Fruit fly (Drosophila melanogaster) whole organism, embryonic: Measurements from ENCODE around the gene sip3.
A peak's percentile ranks its signal among the peaks of the same experiment; 100 is the strongest.

Experiments used
- Aef1 ChIP-seq: fragments of 200-800 bp; sonication (Bioruptor generic); IDR thresholded peaks from 3 replicates; pipeline ENCODE4 v1.3.6; 2022; ENCODE audit warnings: missing biosample characterization, missing genetic modification characterization
- BEAF-32 ChIP-seq: fragments of 200-800 bp; sonication (Bioruptor generic); optimal IDR thresholded peaks from 3 replicates; lab custom pipeline; 2017; ENCODE audit warnings: missing biosample characterization, missing genetic modification characterization, mild to moderate bottlenecking, moderate library complexity, missing genetic modification reagents
- Blimp-1 ChIP-seq: fragments of 200-800 bp; sonication (Bioruptor generic); optimal IDR thresholded peaks from 3 replicates; lab custom pipeline; 2018; ENCODE audit warnings: missing biosample characterization, missing genetic modification characterization, mild to moderate bottlenecking, moderate library complexity, missing genetic modification reagents
- BtbVII ChIP-seq: fragments of 200-800 bp; sonication (Bioruptor generic); optimal IDR thresholded peaks from 3 replicates; lab custom pipeline; 2017; ENCODE audit warnings: missing biosample characterization, mild to moderate bottlenecking, missing genetic modification characterization
- CG10366 ChIP-seq: fragments of 200-800 bp; sonication (Bioruptor generic); IDR thresholded peaks from 2 replicates; pipeline ENCODE4 v1.3.6; 2022; ENCODE audit warnings: missing biosample characterization, missing genetic modification characterization
- CG10543 ChIP-seq: fragments of 200-800 bp; sonication (Bioruptor generic); optimal IDR thresholded peaks from 3 replicates; lab custom pipeline; 2017; ENCODE audit warnings: missing biosample characterization, mild to moderate bottlenecking, missing genetic modification characterization, moderate library complexity
- CG11398 ChIP-seq: fragments of 200-800 bp; sonication (Bioruptor generic); optimal IDR thresholded peaks from 2 replicates; lab custom pipeline; 2016; ENCODE audit warnings: missing biosample characterization, missing genetic modification characterization
- CG12391 ChIP-seq: fragments of 200-800 bp; sonication (Bioruptor generic); optimal IDR thresholded peaks from 3 replicates; lab custom pipeline; 2018; ENCODE audit warnings: missing biosample characterization, mild to moderate bottlenecking, missing genetic modification characterization, moderate library complexity
- CG12942 ChIP-seq: fragments of 200-800 bp; sonication (Bioruptor generic); optimal IDR thresholded peaks from 3 replicates; lab custom pipeline; 2016; ENCODE audit warnings: missing biosample characterization, missing genetic modification characterization
- CG13123 ChIP-seq: fragments of 200-800 bp; sonication (Bioruptor generic); optimal IDR thresholded peaks from 2 replicates; lab custom pipeline; 2016; ENCODE audit warnings: missing biosample characterization, missing genetic modification characterization
- CG17385 ChIP-seq: fragments of 200-800 bp; sonication (Bioruptor generic); optimal IDR thresholded peaks from 3 replicates; lab custom pipeline; 2018; ENCODE audit warnings: missing biosample characterization, mild to moderate bottlenecking, missing genetic modification characterization
- CG17912 ChIP-seq: fragments of 200-800 bp; sonication (Bioruptor generic); optimal IDR thresholded peaks from 2 replicates; lab custom pipeline; 2018; ENCODE audit warnings: missing biosample characterization, mild to moderate bottlenecking, missing genetic modification characterization
- CG2120 ChIP-seq: fragments of 200-800 bp; sonication (Bioruptor generic); optimal IDR thresholded peaks from 3 replicates; lab custom pipeline; 2016; ENCODE audit warnings: missing biosample characterization, missing genetic modification characterization
- CG2678 ChIP-seq: fragments of 200-800 bp; sonication (Bioruptor generic); optimal IDR thresholded peaks from 3 replicates; lab custom pipeline; 2019; ENCODE audit warnings: missing biosample characterization, mild to moderate bottlenecking, missing genetic modification characterization, moderate library complexity
- CG4360 ChIP-seq: fragments of 200-800 bp; sonication (Bioruptor generic); IDR thresholded peaks from 2 replicates; pipeline ENCODE4 v1.3.6; 2022; ENCODE audit warnings: missing biosample characterization, missing genetic modification characterization
- CG4854 ChIP-seq: fragments of 200-800 bp; sonication (Bioruptor generic); optimal IDR thresholded peaks from 2 replicates; lab custom pipeline; 2016; ENCODE audit warnings: missing biosample characterization, missing genetic modification characterization, inconsistent platforms
- CG6765 ChIP-seq: fragments of 200-800 bp; sonication (Bioruptor generic); optimal IDR thresholded peaks from 3 replicates; lab custom pipeline; 2017; ENCODE audit warnings: missing biosample characterization, mild to moderate bottlenecking, missing genetic modification characterization
- CG6813 ChIP-seq: fragments of 200-800 bp; sonication (Bioruptor generic); optimal IDR thresholded peaks from 2 replicates; lab custom pipeline; 2017; ENCODE audit warnings: missing biosample characterization, missing genetic modification characterization, mild to moderate bottlenecking, moderate library complexity, missing genetic modification reagents
- CG7963 ChIP-seq: fragments of 200-800 bp; sonication (Bioruptor generic); IDR thresholded peaks from 3 replicates; pipeline ENCODE4 v1.3.6; 2022; ENCODE audit warnings: missing biosample characterization, missing genetic modification characterization; ENCODE audit not compliant: partially characterized antibody
- D ChIP-seq, 2 experiments: fragments of 200-800 bp in 1 of 2; fragments of >200 bp in 1 of 2; sonication (Bioruptor generic) in 1 of 2; optimal IDR thresholded peaks; 2 replicates in 1 of 2; 3 replicates in 1 of 2; lab custom pipeline; 2017; ENCODE audit warnings: mild to moderate bottlenecking in 1 of 2, missing biosample characterization in 1 of 2, missing genetic modification characterization in 1 of 2, missing genetic modification reagents in 1 of 2
- D19B ChIP-seq: fragments of 200-800 bp; sonication (Bioruptor generic); optimal IDR thresholded peaks from 2 replicates; lab custom pipeline; 2017; ENCODE audit warnings: missing biosample characterization, mild to moderate bottlenecking, missing genetic modification characterization
- Dbx ChIP-seq: fragments of 200-800 bp; sonication (Bioruptor generic); IDR thresholded peaks from 3 replicates; pipeline ENCODE4 v1.3.6; 2022; ENCODE audit warnings: missing biosample characterization, missing genetic modification characterization
- Dfd ChIP-seq, 2 experiments: fragments of >200 bp; optimal IDR thresholded peaks; 2 replicates each; lab custom pipeline; 2017; ENCODE audit warnings: missing biosample characterization in 2 of 2, missing genetic modification characterization in 2 of 2
- Ets97D ChIP-seq: fragments of 200-800 bp; sonication (Bioruptor generic); optimal IDR thresholded peaks from 3 replicates; lab custom pipeline; 2016; ENCODE audit warnings: missing biosample characterization, missing genetic modification characterization
- HLH3B ChIP-seq: fragments of 200-800 bp; sonication (Bioruptor generic); IDR thresholded peaks from 2 replicates; pipeline ENCODE4 v1.3.6; 2022; ENCODE audit warnings: missing biosample characterization, missing genetic modification characterization
- Lpt ChIP-seq: fragments of >200 bp; optimal IDR thresholded peaks from 2 replicates; lab custom pipeline; 2018; ENCODE audit warnings: missing biosample characterization, missing genetic modification characterization
- Pdp1 ChIP-seq, 2 experiments: fragments of 200-800 bp; sonication (Bioruptor generic); optimal IDR thresholded peaks; 3 replicates each; lab custom pipeline; 2016; ENCODE audit warnings: missing biosample characterization in 2 of 2, missing genetic modification characterization in 2 of 2, mild to moderate bottlenecking in 1 of 2, moderate library complexity in 1 of 2
- Side ChIP-seq: fragments of 200-800 bp; sonication (Bioruptor generic); optimal IDR thresholded peaks from 2 replicates; lab custom pipeline; 2016; ENCODE audit warnings: missing biosample characterization, missing genetic modification characterization
- Sin3A ChIP-seq: fragments of >200 bp; optimal IDR thresholded peaks from 2 replicates; lab custom pipeline; 2018
- Ssrp ChIP-seq: fragments of 200-800 bp; sonication (Bioruptor generic); optimal IDR thresholded peaks from 2 replicates; lab custom pipeline; 2018; ENCODE audit warnings: missing biosample characterization, mild to moderate bottlenecking, missing genetic modification characterization, moderate library complexity
- Usf ChIP-seq: fragments of 200-800 bp; sonication (Bioruptor generic); optimal IDR thresholded peaks from 2 replicates; lab custom pipeline; 2017; ENCODE audit warnings: missing genotype, missing biosample characterization, missing genetic modification characterization
- Xrp1 ChIP-seq: fragments of 200-800 bp; sonication (Bioruptor generic); IDR thresholded peaks from 2 replicates; pipeline ENCODE4 v1.3.6; 2022; ENCODE audit warnings: missing biosample characterization, missing genetic modification characterization
- bowl ChIP-seq: fragments of 200-800 bp; sonication (Bioruptor generic); IDR thresholded peaks from 2 replicates; pipeline ENCODE4 v1.3.6; 2022; ENCODE audit warnings: missing biosample characterization, missing genetic modification characterization
- chm ChIP-seq: fragments of 200-800 bp; sonication (Bioruptor generic); IDR thresholded peaks from 2 replicates; pipeline ENCODE4 v1.3.6; 2022; ENCODE audit warnings: missing biosample characterization, missing genetic modification characterization
- crc ChIP-seq: fragments of 200-800 bp; sonication (Bioruptor generic); optimal IDR thresholded peaks from 2 replicates; lab custom pipeline; 2016; ENCODE audit warnings: missing biosample characterization, missing genetic modification characterization
- fd102C ChIP-seq: fragments of 200-800 bp; sonication (Bioruptor generic); optimal IDR thresholded peaks from 2 replicates; lab custom pipeline; 2018; ENCODE audit warnings: missing biosample characterization, mild to moderate bottlenecking, missing genetic modification characterization, moderate library complexity
- hbn ChIP-seq: fragments of 200-800 bp; sonication (Bioruptor generic); IDR thresholded peaks from 2 replicates; pipeline ENCODE4 v1.3.6; 2022; ENCODE audit warnings: missing biosample characterization, missing genetic modification characterization; ENCODE audit not compliant: partially characterized antibody
- jigr1 ChIP-seq: fragments of 200-800 bp; sonication (Bioruptor generic); IDR thresholded peaks from 3 replicates; pipeline ENCODE4 v1.3.6; 2022; ENCODE audit warnings: missing biosample characterization, missing genetic modification characterization
- jumu ChIP-seq: fragments of 200-800 bp; sonication (Bioruptor generic); optimal IDR thresholded peaks from 3 replicates; lab custom pipeline; 2016; ENCODE audit warnings: missing biosample characterization, missing genetic modification characterization
- kah ChIP-seq: fragments of 200-800 bp; sonication (Bioruptor generic); optimal IDR thresholded peaks from 2 replicates; lab custom pipeline; 2018; ENCODE audit warnings: missing biosample characterization, mild to moderate bottlenecking, missing genetic modification characterization
- luna ChIP-seq: fragments of 200-800 bp; sonication (Bioruptor generic); optimal IDR thresholded peaks from 2 replicates; lab custom pipeline; 2016; ENCODE audit warnings: missing biosample characterization, missing genetic modification characterization
- odd ChIP-seq: fragments of 200-800 bp; sonication (Bioruptor generic); optimal IDR thresholded peaks from 2 replicates; lab custom pipeline; 2017; ENCODE audit warnings: missing biosample characterization, mild to moderate bottlenecking, missing genetic modification characterization
- pzg ChIP-seq: fragments of 200-800 bp; sonication (Bioruptor generic); optimal IDR thresholded peaks from 3 replicates; lab custom pipeline; 2018; ENCODE audit warnings: missing biosample characterization, mild to moderate bottlenecking, missing genetic modification characterization, moderate library complexity
- salm ChIP-seq: fragments of 200-800 bp; sonication (Bioruptor generic); optimal IDR thresholded peaks from 2 replicates; lab custom pipeline; 2018; ENCODE audit warnings: missing biosample characterization, mild to moderate bottlenecking, missing genetic modification characterization
- shn ChIP-seq: fragments of 200-800 bp; sonication (Bioruptor generic); optimal IDR thresholded peaks from 3 replicates; lab custom pipeline; 2016; ENCODE audit warnings: missing biosample characterization, missing genetic modification characterization
- tll ChIP-seq, 2 experiments: fragments of 200-800 bp in 1 of 2; fragments of >200 bp in 1 of 2; sonication (Bioruptor generic) in 1 of 2; optimal IDR thresholded peaks; 2 replicates each; lab custom pipeline; 2017 to 2019; ENCODE audit warnings: missing biosample characterization in 2 of 2, missing genetic modification characterization in 2 of 2, mild to moderate bottlenecking in 1 of 2, moderate library complexity in 1 of 2
- tna ChIP-seq: fragments of 200-800 bp; sonication (Bioruptor generic); IDR thresholded peaks from 2 replicates; pipeline ENCODE4 v1.3.6; 2022; ENCODE audit warnings: missing biosample characterization, missing genetic modification characterization; ENCODE audit not compliant: partially characterized antibody

sip3 gene

dm6 chr3R:31776583-31777362, 4.8 kb downstream of the sip3 start, which contains the start of the genes CG2126 and faf (continued):
- TF ChIP-seq Side: peak; percentile 31
- TF ChIP-seq CG4360 (GFP tag; lab: Robert Waterston, UW): 0 out of 2 replicates have a peak, but pooled peaks have one; percentile 22
- no peak; the same call in 1 of the 2 replicates for TF ChIP-seq tna (GFP tag; lab: Robert Waterston, UW)
- no peak for TF ChIP-seq CG11398 (GFP tag; lab: Kevin White, UChicago)
- peak; percentile 80 for TF ChIP-seq Ssrp
- TF ChIP-seq Blimp-1 (GFP tag; lab: Kevin White, UChicago): peak; percentile 78
- no peak; the same call in 1 of the 2 replicates for TF ChIP-seq hbn (GFP tag; lab: Robert Waterston, UW)
- no peak for TF ChIP-seq Dfd (GFP tag; optimal IDR thresholded peaks at IDR 0.05; lab: Kevin White, UChicago)
- peak; percentile 62 for TF ChIP-seq BEAF-32
- no peak for TF ChIP-seq CG7963 (GFP tag; lab: Robert Waterston, UW)
- TF ChIP-seq HLH3B (GFP tag; lab: Robert Waterston, UW): peak; percentile 60; the same call in 1 of the 2 replicates
- TF ChIP-seq shn (GFP tag; lab: Kevin White, UChicago): no peak
- peak; percentile 77 for TF ChIP-seq CG17385 (GFP tag; lab: Kevin White, UChicago)
- no peak for TF ChIP-seq Lpt
- TF ChIP-seq tll (GFP tag; optimal IDR thresholded peaks at IDR 0.05; lab: Kevin White, UChicago): no peak
- peak; percentile 83 for TF ChIP-seq CG12942 (GFP tag; lab: Kevin White, UChicago)
- TF ChIP-seq CG12391 (tag; lab: Kevin White, UChicago): peak; percentile 92
- peak; percentile 48 for TF ChIP-seq Usf (GFP tag; lab: Kevin White, UChicago)
- peak; percentile 24 for TF ChIP-seq kah (GFP tag; lab: Kevin White, UChicago)
- TF ChIP-seq Xrp1 (GFP tag; lab: Robert Waterston, UW): peak; percentile 77; the same call in 1 of the 2 replicates
- TF ChIP-seq CG17912 (GFP tag; lab: Kevin White, UChicago): peak; percentile 42
- peak; percentile 77 for TF ChIP-seq CG2120
- TF ChIP-seq salm: peak; percentile 29
- TF ChIP-seq pzg (GFP tag; lab: Kevin White, UChicago): peak; percentile 57
- TF ChIP-seq CG10366 (GFP tag; lab: Robert Waterston, UW): peak; percentile 69
- peak; percentile 17 for TF ChIP-seq Sin3A (lab: Kevin White, UChicago)
- TF ChIP-seq CG10543 (GFP tag; lab: Kevin White, UChicago): peak; percentile 83
- peak; percentile 54 to 68 for TF ChIP-seq Pdp1 (GFP tag; optimal IDR thresholded peaks at IDR 0.05; lab: Kevin White, UChicago)
- peak; percentile 13 for TF ChIP-seq CG6765
- peak; percentile 63; the same call in 2 of the 3 replicates for TF ChIP-seq Dbx (GFP tag; lab: Robert Waterston, UW)
- TF ChIP-seq jigr1 (GFP tag; lab: Robert Waterston, UW): peak; percentile 60; the same call in 2 of the 3 replicates
- peak; percentile 61; the same call in 2 of the 3 replicates for TF ChIP-seq Aef1 (GFP tag; lab: Robert Waterston, UW)
- TF ChIP-seq D19B (GFP tag; lab: Kevin White, UChicago): peak; percentile 43
- 0 out of 2 replicates have a peak, but pooled peaks have one; percentile 32 for TF ChIP-seq bowl
- no peak for TF ChIP-seq fd102C
- peak; percentile 35 for TF ChIP-seq odd
- peak; percentile 60 for TF ChIP-seq Ets97D (GFP tag; lab: Kevin White, UChicago)
- TF ChIP-seq CG6813 (GFP tag; lab: Kevin White, UChicago): peak; percentile 14
- TF ChIP-seq chm (GFP tag; lab: Robert Waterston, UW): peak; percentile 51; the same call in 1 of the 2 replicates
- TF ChIP-seq CG13123: peak; percentile 63
- no peak for TF ChIP-seq D (optimal IDR thresholded peaks at IDR 0.05; lab: Kevin White, UChicago)
- peak; percentile 48 for TF ChIP-seq D (GFP tag; optimal IDR thresholded peaks at IDR 0.05; lab: Kevin White, UChicago)
- TF ChIP-seq CG2678 (tag; lab: Kevin White, UChicago): peak; percentile 88
- peak; percentile 51 for TF ChIP-seq BtbVII (GFP tag; lab: Kevin White, UChicago)
- TF ChIP-seq jumu: peak; percentile 12
- TF ChIP-seq CG4854 (GFP tag; lab: Kevin White, UChicago): peak; percentile 26
- TF ChIP-seq crc (GFP tag; lab: Kevin White, UChicago): no peak
- TF ChIP-seq luna: no peak
